Fruit fly (Drosophila melanogaster) whole organism, embryonic: ENCODE results near the gene Edg78E.

Experiments used
- CG10147 ChIP-seq: fragments of 200-800 bp; sonication (Bioruptor generic); optimal IDR thresholded peaks from 2 replicates; lab custom pipeline; 2019; ENCODE audit warnings: missing biosample characterization, mild to moderate bottlenecking, missing genetic modification characterization, moderate library complexity
- CG10979 ChIP-seq: fragments of 200-800 bp; sonication (Bioruptor generic); optimal IDR thresholded peaks from 2 replicates; lab custom pipeline; 2018; ENCODE audit warnings: missing biosample characterization, mild to moderate bottlenecking, missing genetic modification characterization, moderate library complexity
- CG12155 ChIP-seq: fragments of 200-800 bp; sonication (Bioruptor generic); optimal IDR thresholded peaks from 3 replicates; lab custom pipeline; 2016; ENCODE audit warnings: missing biosample characterization, missing genetic modification characterization
- CG12219 ChIP-seq: fragments of 200-800 bp; sonication (Bioruptor generic); optimal IDR thresholded peaks from 3 replicates; lab custom pipeline; 2018; ENCODE audit warnings: missing biosample characterization, mild to moderate bottlenecking, missing genetic modification characterization
- CG12236 ChIP-seq: fragments of 200-800 bp; sonication (Bioruptor generic); optimal IDR thresholded peaks from 2 replicates; lab custom pipeline; 2016; ENCODE audit warnings: missing biosample characterization, missing genetic modification characterization
- CG12769 ChIP-seq: fragments of 200-800 bp; sonication (Bioruptor generic); optimal IDR thresholded peaks from 2 replicates; lab custom pipeline; 2019; ENCODE audit warnings: missing biosample characterization, mild to moderate bottlenecking, missing genetic modification characterization, moderate library complexity
- CG13624 ChIP-seq: fragments of 200-800 bp; sonication (Bioruptor generic); optimal IDR thresholded peaks from 2 replicates; lab custom pipeline; 2016; ENCODE audit warnings: missing biosample characterization, missing genetic modification characterization
- CG15011 ChIP-seq: fragments of 200-800 bp; sonication (Bioruptor generic); optimal IDR thresholded peaks from 3 replicates; lab custom pipeline; 2018; ENCODE audit warnings: missing biosample characterization, mild to moderate bottlenecking, missing genetic modification characterization
- CG1603 ChIP-seq: fragments of 200-800 bp; sonication (Bioruptor generic); optimal IDR thresholded peaks from 2 replicates; lab custom pipeline; 2019; ENCODE audit warnings: missing biosample characterization, mild to moderate bottlenecking, missing genetic modification characterization, moderate library complexity
- CG16813 ChIP-seq: fragments of 200-800 bp; sonication (Bioruptor generic); IDR thresholded peaks from 3 replicates; pipeline ENCODE4 v1.3.6; 2022; ENCODE audit warnings: missing biosample characterization, missing genetic modification characterization; ENCODE audit not compliant: partially characterized antibody
- CG18619 ChIP-seq: fragments of 200-800 bp; sonication (Bioruptor generic); optimal IDR thresholded peaks from 3 replicates; lab custom pipeline; 2017; ENCODE audit warnings: missing biosample characterization, mild to moderate bottlenecking, missing genetic modification characterization
- CG30431 ChIP-seq: fragments of 200-800 bp; sonication (Bioruptor generic); optimal IDR thresholded peaks from 2 replicates; lab custom pipeline; 2017; ENCODE audit warnings: missing biosample characterization, missing genetic modification characterization
- CG31224 ChIP-seq: fragments of 200-800 bp; sonication (Bioruptor generic); IDR thresholded peaks from 2 replicates; pipeline ENCODE4 v1.3.6; 2022; ENCODE audit warnings: missing biosample characterization, missing genetic modification characterization
- CG31388 ChIP-seq: fragments of 200-800 bp; sonication (Bioruptor generic); optimal IDR thresholded peaks from 2 replicates; lab custom pipeline; 2016; ENCODE audit warnings: missing biosample characterization, missing genetic modification characterization
- CG42726 ChIP-seq: fragments of 200-800 bp; sonication (Bioruptor generic); IDR thresholded peaks from 2 replicates; pipeline ENCODE4 v1.3.6; 2022; ENCODE audit warnings: missing biosample characterization, missing genetic modification characterization; ENCODE audit not compliant: partially characterized antibody
- CG4360 ChIP-seq: fragments of 200-800 bp; sonication (Bioruptor generic); IDR thresholded peaks from 2 replicates; pipeline ENCODE4 v1.3.6; 2022; ENCODE audit warnings: missing biosample characterization, missing genetic modification characterization
- CG4404 ChIP-seq: fragments of 200-800 bp; sonication (Bioruptor generic); IDR thresholded peaks from 2 replicates; pipeline ENCODE4 v1.3.6; 2022; ENCODE audit warnings: missing biosample characterization, missing genetic modification characterization
- CG7928 ChIP-seq: fragments of 200-800 bp; sonication (Bioruptor generic); optimal IDR thresholded peaks from 2 replicates; lab custom pipeline; 2017; ENCODE audit warnings: missing biosample characterization, mild to moderate bottlenecking, missing genetic modification characterization
- CG9797 ChIP-seq: fragments of 200-800 bp; sonication (Bioruptor generic); optimal IDR thresholded peaks from 3 replicates; lab custom pipeline; 2018; ENCODE audit warnings: missing biosample characterization, mild to moderate bottlenecking, missing genetic modification characterization
- CG9876 ChIP-seq: fragments of 200-800 bp; sonication (Bioruptor generic); optimal IDR thresholded peaks from 2 replicates; lab custom pipeline; 2016; ENCODE audit warnings: missing biosample characterization, missing genetic modification characterization
- CG9932 ChIP-seq: fragments of 200-800 bp; sonication (Bioruptor generic); IDR thresholded peaks from 2 replicates; pipeline ENCODE4 v1.3.6; 2022; ENCODE audit warnings: missing biosample characterization, missing genetic modification characterization
- CHES-1-like ChIP-seq: fragments of 200-800 bp; sonication (Bioruptor generic); optimal IDR thresholded peaks from 2 replicates; lab custom pipeline; 2016; ENCODE audit warnings: missing biosample characterization, missing genetic modification characterization
- ERR ChIP-seq: fragments of 200-800 bp; sonication (Bioruptor generic); optimal IDR thresholded peaks from 2 replicates; lab custom pipeline; 2016; ENCODE audit warnings: missing biosample characterization, missing genetic modification characterization
- Hand ChIP-seq: fragments of 200-800 bp; sonication (Bioruptor generic); optimal IDR thresholded peaks from 2 replicates; lab custom pipeline; 2017; ENCODE audit warnings: mild to moderate bottlenecking, missing biosample characterization, missing genetic modification reagents, missing genetic modification characterization
- HmgZ ChIP-seq: fragments of 200-800 bp; sonication (Bioruptor generic); optimal IDR thresholded peaks from 2 replicates; lab custom pipeline; 2018; ENCODE audit warnings: missing biosample characterization, mild to moderate bottlenecking, missing genetic modification characterization
- Optix ChIP-seq: fragments of 200-800 bp; sonication (Bioruptor generic); IDR thresholded peaks from 3 replicates; pipeline ENCODE4 v1.3.6; 2022; ENCODE audit warnings: missing biosample characterization, missing genetic modification characterization
- Poxn ChIP-seq: fragments of 200-800 bp; sonication (Bioruptor generic); IDR thresholded peaks from 2 replicates; pipeline ENCODE4 v1.3.6; 2022; ENCODE audit warnings: missing biosample characterization, missing genetic modification characterization
- Sox100B ChIP-seq: fragments of 200-800 bp; sonication (Bioruptor generic); optimal IDR thresholded peaks from 3 replicates; lab custom pipeline; 2018; ENCODE audit warnings: missing biosample characterization, mild to moderate bottlenecking, missing genetic modification characterization
- Usf ChIP-seq: fragments of 200-800 bp; sonication (Bioruptor generic); optimal IDR thresholded peaks from 2 replicates; lab custom pipeline; 2017; ENCODE audit warnings: missing genotype, missing biosample characterization, missing genetic modification characterization
- ato ChIP-seq: fragments of 200-800 bp; sonication (Bioruptor generic); IDR thresholded peaks from 2 replicates; pipeline ENCODE4 v1.3.6; 2022; ENCODE audit warnings: missing biosample characterization, missing genetic modification characterization; ENCODE audit not compliant: partially characterized antibody
- br ChIP-seq: fragments of >200 bp; optimal IDR thresholded peaks from 2 replicates; lab custom pipeline; 2017
- cas ChIP-seq: fragments of 200-800 bp; sonication (Bioruptor generic); IDR thresholded peaks from 2 replicates; pipeline ENCODE4 v1.3.6; 2022; ENCODE audit warnings: missing biosample characterization, missing genetic modification characterization
- chn ChIP-seq: fragments of 200-800 bp; sonication (Bioruptor generic); optimal IDR thresholded peaks from 2 replicates; lab custom pipeline; 2016; ENCODE audit warnings: missing biosample characterization, missing genetic modification characterization
- dpn ChIP-seq, 2 experiments: fragments of 200-800 bp; sonication (Bioruptor generic); optimal IDR thresholded peaks; 3 replicates each; lab custom pipeline; 2016; ENCODE audit warnings: missing biosample characterization in 2 of 2, missing genetic modification characterization in 2 of 2
- en ChIP-seq: fragments of 200-800 bp; sonication (Bioruptor generic); optimal IDR thresholded peaks from 2 replicates; lab custom pipeline; 2016; ENCODE audit warnings: missing biosample characterization, missing genetic modification characterization
- gro ChIP-seq: fragments of 200-800 bp; sonication (Bioruptor generic); optimal IDR thresholded peaks from 2 replicates; lab custom pipeline; 2016; ENCODE audit warnings: missing biosample characterization, missing genetic modification characterization
- kah ChIP-seq: fragments of 200-800 bp; sonication (Bioruptor generic); optimal IDR thresholded peaks from 2 replicates; lab custom pipeline; 2018; ENCODE audit warnings: missing biosample characterization, mild to moderate bottlenecking, missing genetic modification characterization
- kni ChIP-seq: fragments of 200-800 bp; sonication (Bioruptor generic); optimal IDR thresholded peaks from 3 replicates; lab custom pipeline; 2017; ENCODE audit warnings: mild to moderate bottlenecking, missing biosample characterization, missing genetic modification reagents, missing genetic modification characterization
- lab ChIP-seq: fragments of 200-800 bp; sonication (Bioruptor generic); optimal IDR thresholded peaks from 3 replicates; lab custom pipeline; 2017; ENCODE audit warnings: missing biosample characterization, missing genetic modification characterization, mild to moderate bottlenecking, moderate library complexity, missing genetic modification reagents
- luna ChIP-seq: fragments of 200-800 bp; sonication (Bioruptor generic); optimal IDR thresholded peaks from 2 replicates; lab custom pipeline; 2016; ENCODE audit warnings: missing biosample characterization, missing genetic modification characterization
- mam ChIP-seq: fragments of 200-800 bp; sonication (Bioruptor generic); optimal IDR thresholded peaks from 3 replicates; lab custom pipeline; 2016; ENCODE audit warnings: missing biosample characterization, missing genetic modification characterization
- oc ChIP-seq: fragments of 200-800 bp; sonication (Bioruptor generic); optimal IDR thresholded peaks from 2 replicates; lab custom pipeline; 2018; ENCODE audit warnings: missing biosample characterization, mild to moderate bottlenecking, missing genetic modification characterization, moderate library complexity
- pb ChIP-seq: fragments of 200-800 bp; sonication (Bioruptor generic); optimal IDR thresholded peaks from 3 replicates; lab custom pipeline; 2016; ENCODE audit warnings: missing biosample characterization, missing genetic modification characterization
- sd ChIP-seq: fragments of 200-800 bp; sonication (Bioruptor generic); optimal IDR thresholded peaks from 3 replicates; lab custom pipeline; 2018; ENCODE audit warnings: missing biosample characterization, mild to moderate bottlenecking, missing genetic modification characterization, moderate library complexity
- stc ChIP-seq: fragments of 200-800 bp; sonication (Bioruptor generic); IDR thresholded peaks from 2 replicates; pipeline ENCODE4 v1.3.6; 2022; ENCODE audit warnings: missing biosample characterization, missing genetic modification characterization
- sug ChIP-seq: fragments of 200-800 bp; optimal IDR thresholded peaks from 2 replicates; lab custom pipeline; 2019; ENCODE audit warnings: missing biosample characterization, mild to moderate bottlenecking, missing genetic modification characterization, moderate library complexity
- unc-4 ChIP-seq: fragments of 200-800 bp; sonication (Bioruptor generic); IDR thresholded peaks from 2 replicates; pipeline ENCODE4 v1.3.6; 2022; ENCODE audit warnings: missing biosample characterization, missing genetic modification characterization; ENCODE audit not compliant: partially characterized antibody
- z ChIP-seq: fragments of 200-800 bp; sonication (Bioruptor generic); IDR thresholded peaks from 3 replicates; pipeline ENCODE4 v1.3.6; 2022; ENCODE audit warnings: missing biosample characterization, missing genetic modification characterization

The Edg78E gene

dm6 chr3L:21290336-21290735 lies 7.3 kb downstream of the Edg78E start:
- TF ChIP-seq oc (tag; lab: Kevin White, UChicago), result peak; percentile 23
- peak; percentile 81 for TF ChIP-seq sd (tag; lab: Kevin White, UChicago)
- TF ChIP-seq cas, result no peak
- no peak for TF ChIP-seq pb (GFP tag; lab: Kevin White, UChicago)
- peak; percentile 10 for TF ChIP-seq gro
- peak; percentile 6 for TF ChIP-seq CG12769 (tag; lab: Kevin White, UChicago)

- TF ChIP-seq CG31224 (GFP tag; lab: Robert Waterston, UW), result peak; percentile 48; the same call in 1 of the 2 replicates
- peak; percentile 45; the same call in 1 of the 2 replicates for TF ChIP-seq CG42726 (GFP tag; lab: Robert Waterston, UW)
- TF ChIP-seq CG4360, result peak; percentile 18; the same call in 1 of the 2 replicates
- peak; percentile 34 to 65 for TF ChIP-seq dpn (GFP tag; optimal IDR thresholded peaks at IDR 0.05; lab: Kevin White, UChicago)
- TF ChIP-seq CHES-1-like (GFP tag; lab: Kevin White, UChicago), result peak; percentile 81
- TF ChIP-seq mam (GFP tag; lab: Kevin White, UChicago), result peak; percentile 65
- TF ChIP-seq CG18619, result peak; percentile 82
- TF ChIP-seq Sox100B (GFP tag; lab: Kevin White, UChicago), result peak; percentile 59
- TF ChIP-seq CG1603 (tag; lab: Kevin White, UChicago), result peak; percentile 97
- peak; percentile 48 for TF ChIP-seq CG12236
- TF ChIP-seq Optix (GFP tag; lab: Robert Waterston, UW), result peak; percentile 83; the same call in 2 of the 3 replicates
- peak; percentile 61 for TF ChIP-seq Usf (GFP tag; lab: Kevin White, UChicago)
- peak; percentile 68 for TF ChIP-seq CG12155 (GFP tag; lab: Kevin White, UChicago)
- TF ChIP-seq ato (GFP tag; lab: Robert Waterston, UW), result peak; percentile 67; the same call in 1 of the 2 replicates
- peak; percentile 69 for TF ChIP-seq CG13624
- no peak for TF ChIP-seq br (lab: Kevin White, UChicago)
- peak; percentile 94 for TF ChIP-seq CG9876 (GFP tag; lab: Kevin White, UChicago)
- TF ChIP-seq CG16813 (GFP tag; lab: Robert Waterston, UW), result peak; percentile 77
- TF ChIP-seq CG15011 (GFP tag; lab: Kevin White, UChicago), result peak; percentile 63
- peak; percentile 77 for TF ChIP-seq kni (GFP tag; lab: Kevin White, UChicago)
- TF ChIP-seq en (GFP tag; lab: Kevin White, UChicago), result peak; percentile 52
- peak; percentile 19 for TF ChIP-seq luna (GFP tag; lab: Kevin White, UChicago)
- peak; percentile 68 for TF ChIP-seq lab (GFP tag; lab: Kevin White, UChicago)
- TF ChIP-seq z (GFP tag; lab: Robert Waterston, UW), result no peak
- TF ChIP-seq CG10147 (GFP tag; lab: Kevin White, UChicago), result peak; percentile 81
- peak; percentile 71 for TF ChIP-seq CG9797 (GFP tag; lab: Kevin White, UChicago)
- TF ChIP-seq CG10979 (tag; lab: Kevin White, UChicago), result peak; percentile 93
- TF ChIP-seq CG9932, result peak; percentile 91
- 0 out of 2 replicates have a peak, but pooled peaks have one; percentile 37 for TF ChIP-seq Poxn (GFP tag; lab: Robert Waterston, UW)
- TF ChIP-seq unc-4 (GFP tag; lab: Robert Waterston, UW), result peak; percentile 52
- TF ChIP-seq HmgZ (tag; lab: Kevin White, UChicago), result peak; percentile 85
- TF ChIP-seq chn (GFP tag; lab: Kevin White, UChicago), result peak; percentile 86
- TF ChIP-seq CG30431 (GFP tag; lab: Kevin White, UChicago), result peak; percentile 64
- TF ChIP-seq ERR (GFP tag; lab: Kevin White, UChicago), result peak; percentile 79
- peak; percentile 85 for TF ChIP-seq sug
- TF ChIP-seq CG12219 (GFP tag; lab: Kevin White, UChicago), result peak; percentile 19
- TF ChIP-seq CG7928, result peak; percentile 69
- peak; percentile 38 for TF ChIP-seq kah (GFP tag; lab: Kevin White, UChicago)
- peak; percentile 5 for TF ChIP-seq CG31388
- TF ChIP-seq stc, result peak; percentile 62; the same call in 1 of the 2 replicates
- no peak for TF ChIP-seq Hand (GFP tag; lab: Kevin White, UChicago)
- TF ChIP-seq CG4404 (GFP tag; lab: Robert Waterston, UW), result peak; percentile 95
Observed at dm6 chr3L:21285639-21286338, 11.8 kb downstream of the Edg78E start, which contains the start of the genes CG12974 and pzg. TSS of gene CG12974 (minus strand) at chr3L:21285962. TSS of gene pzg (plus strand) at chr3L:21286099.
